Worm (Caenorhabditis elegans): ENCODE data around the gene srt-23.

DNA sequence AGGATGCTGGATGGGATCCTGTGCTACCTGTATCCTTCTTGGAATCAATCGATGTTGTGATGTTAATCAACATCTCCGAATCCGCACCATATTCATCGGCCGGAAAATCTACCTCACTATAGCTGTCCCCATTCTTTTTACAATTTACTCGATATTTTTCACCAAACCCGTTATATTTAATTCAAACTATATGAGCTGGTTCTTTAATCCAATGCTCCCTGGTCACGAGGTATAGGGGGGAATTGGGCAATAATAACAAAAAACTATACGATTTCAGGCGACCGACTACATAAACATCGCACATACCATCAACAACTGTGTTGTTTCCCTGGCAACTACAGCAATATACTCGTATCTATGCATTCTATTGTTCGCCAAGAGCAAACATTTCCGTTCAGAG lies 1.0 kb downstream of the srt-23 start:
- TF ChIP-seq ets-7 (tag; optimal IDR thresholded peaks at IDR 0.05) (no peak), ceh-13 (GFP tag; optimal IDR thresholded peaks at IDR 0.05) (no peak), sea-1 (GFP tag; conservative IDR thresholded peaks at IDR 0.05) (no peak), ama-1 (optimal IDR thresholded peaks at IDR 0.05) (no peak), flt-1 (GFP tag; IDR thresholded peaks at IDR 0.05) (no peak), tra-4 (tag; optimal IDR thresholded peaks at IDR 0.05) (no peak), tbx-11 (GFP tag; IDR thresholded peaks at IDR 0.05) (no peak), hnd-1 (tag; optimal IDR thresholded peaks at IDR 0.05) (no peak), hmg-4 (GFP tag; optimal IDR thresholded peaks at IDR 0.05) (no peak), tbx-37 (GFP tag; conservative IDR thresholded peaks at IDR 0.05) (no peak)

Measured in whole organism, early embryonic.